Worm (Caenorhabditis elegans) whole organism, L4 larva: ENCODE measurements around the gene fbxa-37.

Experiments used
- F10B5.3 ChIP-seq: sonication (generic microtip); optimal IDR thresholded peaks from 2 replicates; lab custom pipeline; 2016; ENCODE audit warnings: mild to moderate bottlenecking, missing genetic modification characterization, missing compliant biosample characterization
- F37D6.2 ChIP-seq: sonication (generic microtip); optimal IDR thresholded peaks from 2 replicates; lab custom pipeline; 2016; ENCODE audit warnings: mild to moderate bottlenecking, missing genetic modification characterization, missing compliant biosample characterization
- T26A8.4 ChIP-seq: fragments of 200-800 bp; sonication (Bioruptor generic); IDR thresholded peaks from 2 replicates; pipeline ENCODE4 v1.3.6; 2022; ENCODE audit warnings: missing genetic modification characterization, missing compliant biosample characterization
- Y105C5A.15 ChIP-seq: fragments of 200-800 bp; sonication (Bioruptor generic); IDR thresholded peaks from 2 replicates; pipeline ENCODE4 v1.3.6; 2022; ENCODE audit warnings: missing genetic modification characterization, missing compliant biosample characterization
- Y48G9A.11 ChIP-seq: fragments of 200-800 bp; sonication (Bioruptor generic); IDR thresholded peaks from 2 replicates; pipeline ENCODE4 v1.3.6; 2022; ENCODE audit warnings: missing genetic modification reagents, missing genetic modification characterization, missing compliant biosample characterization
- Y5F2A.4 ChIP-seq: fragments of 200-800 bp; sonication (Bioruptor generic); optimal IDR thresholded peaks from 2 replicates; lab custom pipeline; 2018; ENCODE audit warnings: mild to moderate bottlenecking, missing genetic modification characterization, missing compliant biosample characterization
- Y75B8A.6 ChIP-seq: fragments of 200-800 bp; sonication (Bioruptor generic); IDR thresholded peaks from 2 replicates; pipeline ENCODE4 v1.3.6; 2022; ENCODE audit warnings: missing genetic modification reagents, missing genetic modification characterization, missing compliant biosample characterization
- ZK546.5 ChIP-seq, 2 experiments: sonication (generic microtip); optimal IDR thresholded peaks; 2 replicates each; lab custom pipeline; 2017; ENCODE audit warnings: missing biosample characterization in 2 of 2, missing genetic modification characterization in 2 of 2
- aha-1 ChIP-seq: fragments of 150-350 bp; peaks from one replicate; lab custom pipeline; 2014; ENCODE audit warnings: missing biosample characterization, missing genetic modification characterization
- arid-1 ChIP-seq: fragments of 200-800 bp; sonication (Bioruptor generic); conservative IDR thresholded peaks from 2 replicates; pipeline ENCODE4 v1.3.6; 2022; ENCODE audit warnings: missing genetic modification reagents, missing genetic modification characterization, missing compliant biosample characterization
- ceh-28 ChIP-seq: fragments of 150-350 bp; optimal IDR thresholded peaks from 2 replicates; lab custom pipeline; 2014; ENCODE audit warnings: missing biosample characterization, missing genetic modification reagents, missing genetic modification characterization
- ceh-82 ChIP-seq: sonication (generic microtip); optimal IDR thresholded peaks from 2 replicates; lab custom pipeline; 2017; ENCODE audit warnings: missing biosample characterization, missing genetic modification characterization
- ces-1 ChIP-seq: fragments of 150-350 bp; sonication (generic microtip); optimal IDR thresholded peaks from 4 replicates; lab custom pipeline; 2014; ENCODE audit warnings: missing biosample characterization, missing genetic modification reagents, missing genetic modification characterization
- daf-16 ChIP-seq, 3 experiments: sonication (generic microtip); optimal IDR thresholded peaks; 2 replicates each; lab custom pipeline; 2016 to 2017; ENCODE audit warnings: missing genetic modification characterization in 3 of 3, missing genetic modification reagents in 3 of 3, mild to moderate bottlenecking in 2 of 3, missing compliant biosample characterization in 2 of 3, missing biosample characterization in 1 of 3, moderate library complexity in 1 of 3
- daf-8 ChIP-seq: fragments of 200-800 bp; sonication (Bioruptor generic); IDR thresholded peaks from 2 replicates; pipeline ENCODE4 v1.3.6; 2022; ENCODE audit warnings: missing genetic modification characterization, missing compliant biosample characterization
- duxl-1 ChIP-seq: sonication (generic microtip); optimal IDR thresholded peaks from 2 replicates; lab custom pipeline; 2016; ENCODE audit warnings: mild to moderate bottlenecking, missing genetic modification characterization, moderate library complexity, missing compliant biosample characterization; ENCODE audit not compliant: poor library complexity
- egl-27 ChIP-seq: sonication (generic microtip); optimal IDR thresholded peaks from 3 replicates; lab custom pipeline; 2017; ENCODE audit warnings: missing biosample characterization, missing genetic modification reagents, missing genetic modification characterization
- fos-1 ChIP-seq: fragments of 150-350 bp; optimal IDR thresholded peaks from 2 replicates; lab custom pipeline; 2014; ENCODE audit warnings: missing biosample characterization, missing genetic modification characterization
- hif-1 ChIP-seq, 2 experiments: sonication (generic microtip); optimal IDR thresholded peaks; 2 replicates each; lab custom pipeline; 2016 to 2017; ENCODE audit warnings: missing compliant biosample characterization in 2 of 2, missing genetic modification characterization in 2 of 2, missing genetic modification reagents in 2 of 2, missing genotype in 2 of 2, mild to moderate bottlenecking in 1 of 2
- hlh-30 ChIP-seq: sonication (generic microtip); optimal IDR thresholded peaks from 2 replicates; lab custom pipeline; 2017; ENCODE audit warnings: antibody characterized with exemption, mild to moderate bottlenecking, missing genetic modification characterization, missing compliant biosample characterization; ENCODE audit not compliant: insufficient read depth
- jun-1 ChIP-seq: fragments of 150-350 bp; optimal IDR thresholded peaks from 2 replicates; lab custom pipeline; 2014; ENCODE audit warnings: missing biosample characterization, missing genetic modification reagents, missing genetic modification characterization
- lin-1 ChIP-seq: fragments of 200-800 bp; sonication (Bioruptor generic); IDR thresholded peaks from 2 replicates; pipeline ENCODE4 v1.3.6; 2022; ENCODE audit warnings: missing genetic modification reagents, missing genetic modification characterization, missing compliant biosample characterization
- lin-29 ChIP-seq: fragments of 200-800 bp; sonication (Bioruptor generic); IDR thresholded peaks from 2 replicates; pipeline ENCODE4 v1.3.6; 2022; ENCODE audit warnings: missing genetic modification reagents, missing genetic modification characterization, missing compliant biosample characterization
- lin-38 ChIP-seq: fragments of 200-800 bp; sonication (Bioruptor generic); IDR thresholded peaks from 2 replicates; pipeline ENCODE4 v1.3.6; 2022; ENCODE audit warnings: missing genetic modification reagents, missing genetic modification characterization, missing compliant biosample characterization
- lin-39 ChIP-seq: fragments of 150-350 bp; optimal IDR thresholded peaks from 2 replicates; lab custom pipeline; 2014; ENCODE audit warnings: missing biosample characterization, missing genetic modification reagents, missing genetic modification characterization
- lir-3 ChIP-seq: sonication (generic microtip); optimal IDR thresholded peaks from 2 replicates; lab custom pipeline; 2016; ENCODE audit warnings: mild to moderate bottlenecking, missing genetic modification characterization, missing compliant biosample characterization
- lsy-2 ChIP-seq, 2 experiments: fragments of 150-350 bp in 1 of 2; sonication (generic microtip) in 1 of 2; optimal IDR thresholded peaks; 2 replicates each; lab custom pipeline; 2014 to 2017; ENCODE audit warnings: missing biosample characterization in 2 of 2, missing genetic modification characterization in 2 of 2
- mdl-1 ChIP-seq, 2 experiments: fragments of 150-350 bp in 1 of 2; sonication (generic microtip) in 1 of 2; optimal IDR thresholded peaks; 2 replicates each; lab custom pipeline; 2014 to 2017; ENCODE audit warnings: missing biosample characterization in 2 of 2, missing genetic modification characterization in 2 of 2
- mdt-29 ChIP-seq: fragments of 200-800 bp; sonication (Bioruptor generic); IDR thresholded peaks from 2 replicates; pipeline ENCODE4 v1.3.6; 2022; ENCODE audit warnings: missing genetic modification reagents, missing genetic modification characterization, missing compliant biosample characterization
- mep-1 ChIP-seq: fragments of 150-350 bp; sonication (generic microtip); optimal IDR thresholded peaks from 3 replicates; lab custom pipeline; 2014; ENCODE audit warnings: missing biosample characterization, missing genetic modification characterization
- mxl-2 ChIP-seq: fragments of 200-800 bp; sonication (Bioruptor generic); conservative IDR thresholded peaks from 2 replicates; pipeline ENCODE4 v1.3.6; 2022; ENCODE audit warnings: missing genetic modification reagents, missing genetic modification characterization, missing compliant biosample characterization
- mxl-3 ChIP-seq: fragments of 200-800 bp; sonication (Bioruptor generic); optimal IDR thresholded peaks from 2 replicates; lab custom pipeline; 2018; ENCODE audit warnings: mild to moderate bottlenecking, missing genetic modification characterization, missing compliant biosample characterization
- nhr-11 ChIP-seq: fragments of 150-350 bp; optimal IDR thresholded peaks from 2 replicates; lab custom pipeline; 2014; ENCODE audit warnings: missing biosample characterization, missing genetic modification characterization
- nhr-237 ChIP-seq: sonication (generic microtip); optimal IDR thresholded peaks from 2 replicates; lab custom pipeline; 2017; ENCODE audit warnings: missing biosample characterization, missing genetic modification characterization
- nhr-28 ChIP-seq: fragments of 150-350 bp; optimal IDR thresholded peaks from 2 replicates; lab custom pipeline; 2014; ENCODE audit warnings: missing biosample characterization, missing genetic modification characterization
- nhr-42 ChIP-seq: fragments of 200-800 bp; sonication (Bioruptor generic); IDR thresholded peaks from 2 replicates; pipeline ENCODE4 v1.3.6; 2022; ENCODE audit warnings: missing genetic modification characterization, missing compliant biosample characterization
- nhr-48 ChIP-seq: sonication (generic microtip); optimal IDR thresholded peaks from 2 replicates; lab custom pipeline; 2016; ENCODE audit warnings: mild to moderate bottlenecking, missing genetic modification characterization, missing compliant biosample characterization
- rbr-2 ChIP-seq: sonication (generic microtip); optimal IDR thresholded peaks from 2 replicates; lab custom pipeline; 2016; ENCODE audit warnings: missing genotype, missing genetic modification characterization, missing compliant biosample characterization
- saeg-2 ChIP-seq: fragments of 200-800 bp; sonication (Bioruptor generic); IDR thresholded peaks from 2 replicates; pipeline ENCODE4 v1.3.6; 2022; ENCODE audit warnings: missing genetic modification reagents, missing genetic modification characterization, missing compliant biosample characterization
- sdz-12 ChIP-seq: fragments of 200-800 bp; sonication (Bioruptor generic); optimal IDR thresholded peaks from 2 replicates; lab custom pipeline; 2018; ENCODE audit warnings: mild to moderate bottlenecking, missing genetic modification characterization, missing compliant biosample characterization
- snpc-1.2 ChIP-seq: fragments of 200-800 bp; sonication (Bioruptor generic); IDR thresholded peaks from 2 replicates; pipeline ENCODE4 v1.3.6; 2022; ENCODE audit warnings: missing genetic modification reagents, missing genetic modification characterization, missing compliant biosample characterization
- spr-1 ChIP-seq: sonication (generic microtip); optimal IDR thresholded peaks from 2 replicates; lab custom pipeline; 2016; ENCODE audit warnings: mild to moderate bottlenecking, missing genetic modification characterization, missing compliant biosample characterization
- spr-3 ChIP-seq: fragments of 200-800 bp; sonication (Bioruptor generic); optimal IDR thresholded peaks from 2 replicates; lab custom pipeline; 2018; ENCODE audit warnings: mild to moderate bottlenecking, missing genetic modification characterization, missing compliant biosample characterization
- tag-97 ChIP-seq: fragments of 200-800 bp; sonication (Bioruptor generic); IDR thresholded peaks from 2 replicates; pipeline ENCODE4 v1.3.6; 2022; ENCODE audit warnings: missing genetic modification characterization, missing compliant biosample characterization
- tra-1 ChIP-seq: fragments of 200-800 bp; sonication (Bioruptor generic); IDR thresholded peaks from 2 replicates; pipeline ENCODE4 v1.3.6; 2022; ENCODE audit warnings: missing genetic modification reagents, missing genetic modification characterization, missing compliant biosample characterization
- zag-1 ChIP-seq: fragments of 150-350 bp; optimal IDR thresholded peaks from 2 replicates; lab custom pipeline; 2014; ENCODE audit warnings: missing biosample characterization, missing genetic modification characterization
- zfp-2 ChIP-seq: sonication (generic microtip); optimal IDR thresholded peaks from 2 replicates; lab custom pipeline; 2016; ENCODE audit warnings: mild to moderate bottlenecking, missing genetic modification characterization, missing compliant biosample characterization
- zfp-3 ChIP-seq: fragments of 200-800 bp; sonication (Bioruptor generic); conservative IDR thresholded peaks from 2 replicates; pipeline ENCODE4 v1.3.6; 2022; ENCODE audit warnings: missing genetic modification reagents, missing genetic modification characterization, missing compliant biosample characterization

The fbxa-37 gene

ce11 chrIII:1243199-1243598 lies 41.6 kb upstream of the fbxa-37 start, which contains the start of gene fbxa-63 (continued):
- TF ChIP-seq rbr-2 (no peak), nhr-11 (tag; lab: Kevin White, UChicago) (no peak), zag-1 (tag; lab: Kevin White, UChicago) (no peak), F10B5.3 (tag; lab: Kevin White, UChicago) (no peak), daf-8 (GFP tag; lab: Robert Waterston, UW) (no peak), Y75B8A.6 (GFP tag; lab: Robert Waterston, UW) (no peak), aha-1 (tag; lab: Kevin White, UChicago) (peak; percentile 43), Y48G9A.11 (no peak), fos-1 (no peak), sdz-12 (GFP tag; lab: Kevin White, UChicago) (no peak), nhr-237 (tag; lab: Kevin White, UChicago) (no peak), ceh-28 (tag; lab: Kevin White, UChicago) (no peak), snpc-1.2 (GFP tag; lab: Robert Waterston, UW) (no peak), spr-1 (no peak), ces-1 (GFP tag; lab: Kevin White, UChicago) (no peak), saeg-2 (GFP tag; lab: Robert Waterston, UW) (no peak), lsy-2 (tag; optimal IDR thresholded peaks at IDR 0.05; lab: Kevin White, UChicago) (peak in 1 of 2 experiments; percentile 54), arid-1 (no peak), hlh-30 (tag; lab: Kevin White, UChicago) (peak; percentile 24), zfp-3 (GFP tag; lab: Robert Waterston, UW) (no peak), nhr-48 (no peak), ceh-82 (no peak), lir-3 (tag; lab: Kevin White, UChicago) (no peak), Y105C5A.15 (GFP tag; lab: Robert Waterston, UW) (no peak), nhr-28 (tag; lab: Kevin White, UChicago) (peak; percentile 43), tra-1 (GFP tag; lab: Robert Waterston, UW) (no peak), lin-38 (GFP tag; lab: Robert Waterston, UW) (no peak), ZK546.5 (tag; optimal IDR thresholded peaks at IDR 0.05; lab: Kevin White, UChicago) (no peak), daf-16 (GFP tag; optimal IDR thresholded peaks at IDR 0.05; lab: Kevin White, UChicago) (no peak), daf-16 (tag; optimal IDR thresholded peaks at IDR 0.05; lab: Kevin White, UChicago) (peak; percentile 39), duxl-1 (tag; lab: Kevin White, UChicago) (no peak), zfp-2 (no peak), T26A8.4 (GFP tag; lab: Robert Waterston, UW) (no peak), lin-1 (GFP tag; lab: Robert Waterston, UW) (no peak), mdl-1 (tag; optimal IDR thresholded peaks at IDR 0.05; lab: Kevin White, UChicago) (no peak), mxl-3 (GFP tag; lab: Kevin White, UChicago) (no peak)

- no peak for TF ChIP-seq mdl-1 (tag; optimal IDR thresholded peaks at IDR 0.05; lab: Kevin White, UChicago)
- no peak for TF ChIP-seq jun-1 (tag; lab: Kevin White, UChicago)
- no peak for TF ChIP-seq Y48G9A.11
- no peak for TF ChIP-seq egl-27
Observed at ce11 chrIII:1248335-1248734, 36.5 kb upstream of the fbxa-37 start.

DNA sequence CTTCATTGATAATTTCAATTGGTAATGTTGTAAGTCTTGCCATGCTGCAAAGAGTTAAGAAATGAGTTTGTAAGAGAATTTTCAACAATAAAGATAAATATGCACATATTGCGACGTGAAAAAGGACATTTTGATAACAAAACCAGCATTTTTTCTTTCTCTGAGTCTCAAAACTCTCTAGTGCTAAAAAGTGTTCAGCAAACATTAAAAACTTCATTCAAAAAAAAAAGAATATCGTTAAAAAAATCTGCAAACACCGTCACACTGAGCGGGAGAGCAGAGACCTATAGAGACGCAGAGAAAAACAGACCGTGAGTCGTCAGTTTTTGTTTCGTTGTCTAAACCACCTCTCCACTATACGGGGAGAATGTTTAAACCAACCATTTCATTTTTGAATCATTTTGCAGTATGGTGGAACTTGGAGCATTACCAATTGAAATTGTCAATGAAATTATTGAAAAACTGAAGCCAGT lies 35.6 kb upstream of the fbxa-37 start, which contains the start of the genes fbxa-76 and fbxa-77:
Gene fbxa-76, minus strand, starts transcription at position 51 of the 473 bp plus-strand sequence.
Gene fbxa-77, plus strand, starts transcription at position 365 of the 473 bp plus-strand sequence.
- no peak for TF ChIP-seq lin-29
- no peak for TF ChIP-seq snpc-1.2 (GFP tag; lab: Robert Waterston, UW)
- TF ChIP-seq nhr-28 (tag; lab: Kevin White, UChicago): peak; percentile 27
- no peak for TF ChIP-seq F37D6.2 (tag; lab: Kevin White, UChicago)
- peak in 1 of 2 experiments; percentile 60 for TF ChIP-seq lsy-2 (tag; optimal IDR thresholded peaks at IDR 0.05; lab: Kevin White, UChicago)
- no peak for TF ChIP-seq mdt-29 (GFP tag; lab: Robert Waterston, UW)
- no peak for TF ChIP-seq tag-97 (GFP tag; lab: Robert Waterston, UW)
- TF ChIP-seq daf-16 (GFP tag; optimal IDR thresholded peaks at IDR 0.05; lab: Kevin White, UChicago): no peak
- TF ChIP-seq daf-16 (tag; optimal IDR thresholded peaks at IDR 0.05; lab: Kevin White, UChicago): peak; percentile 53
- TF ChIP-seq Y5F2A.4 (GFP tag; lab: Kevin White, UChicago): no peak
- no peak for TF ChIP-seq mxl-2 (GFP tag; lab: Robert Waterston, UW)
- no peak for TF ChIP-seq F10B5.3 (tag; lab: Kevin White, UChicago)
- peak; percentile 33 for TF ChIP-seq mep-1 (tag; lab: Kevin White, UChicago)
- TF ChIP-seq nhr-42 (GFP tag; lab: Robert Waterston, UW): no peak
- no peak for TF ChIP-seq lir-3 (tag; lab: Kevin White, UChicago)
- TF ChIP-seq hif-1 (tag; optimal IDR thresholded peaks at IDR 0.05; lab: Kevin White, UChicago): peak in 1 of 2 experiments; percentile 25
- no peak for TF ChIP-seq Y105C5A.15 (GFP tag; lab: Robert Waterston, UW)
- TF ChIP-seq lin-39 (tag; lab: Kevin White, UChicago): no peak
- TF ChIP-seq spr-3: no peak
- peak in 1 of 2 experiments; percentile 3 for TF ChIP-seq mdl-1 (tag; optimal IDR thresholded peaks at IDR 0.05; lab: Kevin White, UChicago)
